Worm (Caenorhabditis elegans): ENCODE data around the gene F49C12.11.

F49C12.11 gene

DNA sequence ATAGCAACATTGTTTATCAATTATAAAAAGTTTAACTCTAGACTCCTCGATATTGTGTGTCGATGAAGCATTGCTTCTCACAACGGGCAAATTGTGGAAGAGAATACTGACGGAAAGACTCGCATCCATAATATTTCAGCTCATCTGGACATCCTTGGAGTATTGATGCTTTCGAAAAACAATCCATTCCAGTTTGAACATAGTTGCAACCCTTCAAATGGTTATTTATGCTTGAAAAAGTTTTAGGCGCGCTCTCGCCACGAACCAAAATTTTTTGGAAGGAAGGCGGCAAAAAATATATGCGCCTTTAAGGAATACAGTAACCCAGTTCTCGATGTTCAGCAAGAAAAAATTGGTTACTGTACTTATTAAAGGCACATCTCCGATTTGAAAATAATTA lies 3.3 kb downstream of the F49C12.11 start:
- peak; percentile 2 for TF ChIP-seq tbx-2 (tag; optimal IDR thresholded peaks at IDR 0.05)
- TF ChIP-seq fkh-10 (GFP tag; optimal IDR thresholded peaks at IDR 0.05), result no peak
- TF ChIP-seq ama-1 (optimal IDR thresholded peaks at IDR 0.05), result peak; percentile 58
- TF ChIP-seq elt-2 (tag; optimal IDR thresholded peaks at IDR 0.05), result peak; percentile 20
- peak; percentile 43 for TF ChIP-seq nhr-43 (tag; optimal IDR thresholded peaks at IDR 0.05; ENCODE audit: poor library complexity, severe bottlenecking)
- no peak for TF ChIP-seq lsy-12 (tag; optimal IDR thresholded peaks at IDR 0.05)
- TF ChIP-seq ceh-28 (tag; optimal IDR thresholded peaks at IDR 0.05), result no peak

DNA sequence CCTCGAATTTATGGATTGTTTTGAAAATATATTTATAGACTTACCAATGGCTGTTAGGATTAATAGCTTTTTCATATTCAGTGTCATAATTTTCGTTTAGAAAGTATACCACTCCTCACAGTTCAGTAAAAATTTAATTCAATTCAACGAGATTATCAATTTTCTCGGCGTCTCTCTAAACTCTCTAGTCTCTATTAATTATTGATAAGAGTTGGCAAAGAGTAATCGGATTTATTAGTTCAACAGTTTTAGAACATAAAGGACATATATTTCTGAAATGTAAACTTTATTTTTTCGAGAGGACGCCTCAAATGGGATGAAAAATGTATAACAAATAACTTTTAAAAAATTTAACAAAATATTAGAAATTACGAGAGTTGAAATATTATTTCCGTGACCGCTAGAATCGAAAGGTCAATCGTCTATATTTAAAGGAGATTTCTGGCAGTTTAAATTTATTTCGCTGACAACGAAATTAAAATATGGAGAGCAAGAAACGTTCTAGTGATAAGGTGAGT lies 4.9 kb downstream of the F49C12.11 start, which contains the start of the genes nspg-11 and F49C12.15:
TSS of gene nspg-11 (minus strand) at position 101 of the 518 bp plus-strand sequence.
TSS of gene F49C12.15 (plus strand) at position 468 of the 518 bp plus-strand sequence.
- peak; percentile 10 for TF ChIP-seq elt-2 (tag; optimal IDR thresholded peaks at IDR 0.05)
- no peak for TF ChIP-seq lin-39 (tag; optimal IDR thresholded peaks at IDR 0.05)

DNA sequence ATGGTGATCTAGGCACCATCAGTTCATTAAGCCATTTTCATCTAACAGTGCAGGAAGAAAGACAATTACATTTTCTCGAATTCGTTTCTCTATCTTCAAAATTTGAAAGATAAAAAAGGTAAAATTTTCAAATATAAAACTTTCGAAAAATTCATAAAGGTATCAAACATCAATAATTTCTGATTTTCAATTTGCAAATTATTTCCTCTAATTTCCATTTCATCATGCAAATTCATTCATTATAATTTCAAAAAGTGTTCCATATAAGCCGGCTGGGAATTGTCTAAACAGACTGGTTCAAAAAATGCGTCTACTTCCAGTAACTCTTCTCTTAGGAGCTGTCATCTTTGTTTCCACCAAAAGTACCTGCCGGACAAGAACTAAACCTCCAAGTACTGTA lies 8.5 kb downstream of the F49C12.11 start, which contains the start of gene clec-183:
TSS of gene clec-183 (plus strand) at position 301 of the 400 bp plus-strand sequence.
- TF ChIP-seq ztf-11 (tag; optimal IDR thresholded peaks at IDR 0.05), result no peak
- TF ChIP-seq fkh-10 (GFP tag; optimal IDR thresholded peaks at IDR 0.05), result no peak
- TF ChIP-seq egl-27 (tag; optimal IDR thresholded peaks at IDR 0.05), result no peak
- no peak for TF ChIP-seq R02D3.7 (tag; optimal IDR thresholded peaks at IDR 0.05)
- TF ChIP-seq mdl-1 (tag; optimal IDR thresholded peaks at IDR 0.05), result no peak
- TF ChIP-seq skn-1 (tag; optimal IDR thresholded peaks at IDR 0.05), result no peak
- TF ChIP-seq ceh-9 (tag; optimal IDR thresholded peaks at IDR 0.05), result no peak
- TF ChIP-seq nfya-1 (tag; optimal IDR thresholded peaks at IDR 0.05; ENCODE audit: insufficient read depth), result no peak
- TF ChIP-seq ceh-16 (tag; optimal IDR thresholded peaks at IDR 0.05), result no peak
- no peak for TF ChIP-seq elt-1 (tag; optimal IDR thresholded peaks at IDR 0.05)
- TF ChIP-seq ZK546.5 (tag; optimal IDR thresholded peaks at IDR 0.05), result no peak
- TF ChIP-seq egl-5 (tag; optimal IDR thresholded peaks at IDR 0.05), result no peak
- no peak for TF ChIP-seq aly-2 (tag; optimal IDR thresholded peaks at IDR 0.05)
- no peak for TF ChIP-seq nhr-11 (tag; optimal IDR thresholded peaks at IDR 0.05)
- TF ChIP-seq nhr-23 (tag; optimal IDR thresholded peaks at IDR 0.05), result no peak
- no peak for TF ChIP-seq unc-39 (tag; optimal IDR thresholded peaks at IDR 0.05)

DNA sequence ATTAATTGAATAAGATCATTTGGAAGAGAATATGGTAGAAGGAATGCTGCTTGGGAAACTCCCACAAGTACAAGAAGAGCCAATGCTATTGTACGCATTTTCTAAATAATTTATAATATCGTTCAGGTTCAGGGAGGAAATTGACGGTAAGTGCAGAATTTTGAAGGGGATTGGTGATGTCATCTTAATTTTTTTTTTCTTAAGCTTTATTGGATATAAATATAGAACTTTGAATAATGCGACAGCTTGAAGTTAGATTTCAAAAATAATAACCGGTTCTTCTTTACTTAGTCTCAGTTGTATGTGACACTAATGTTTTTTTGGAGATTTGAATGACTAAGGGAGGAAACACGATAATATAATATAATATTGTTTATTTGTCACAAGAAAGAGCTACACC lies 11.6 kb downstream of the F49C12.11 start, which contains the start of gene nspg-7.1:
TSS of gene nspg-7.1 (minus strand) at position 101 of the 400 bp plus-strand sequence.
- TF ChIP-seq pqm-1 (tag; optimal IDR thresholded peaks at IDR 0.05), result no peak
- no peak for TF ChIP-seq egl-27 (tag; optimal IDR thresholded peaks at IDR 0.05)
- TF ChIP-seq nfya-1 (tag; optimal IDR thresholded peaks at IDR 0.05; ENCODE audit: insufficient read depth), result no peak
- no peak for TF ChIP-seq fkh-2 (tag; optimal IDR thresholded peaks at IDR 0.05)
- TF ChIP-seq nhr-12 (tag; optimal IDR thresholded peaks at IDR 0.05), result no peak
- TF ChIP-seq snpc-4 (tag; optimal IDR thresholded peaks at IDR 0.05), result no peak
- no peak for TF ChIP-seq pha-4 (tag; optimal IDR thresholded peaks at IDR 0.05)
- TF ChIP-seq hmg-11 (tag; optimal IDR thresholded peaks at IDR 0.05), result no peak
- no peak for TF ChIP-seq ztf-11 (tag; optimal IDR thresholded peaks at IDR 0.05)
- TF ChIP-seq ztf-4 (tag; optimal IDR thresholded peaks at IDR 0.05), result no peak
- no peak for TF ChIP-seq nhr-25 (tag; optimal IDR thresholded peaks at IDR 0.05)

DNA sequence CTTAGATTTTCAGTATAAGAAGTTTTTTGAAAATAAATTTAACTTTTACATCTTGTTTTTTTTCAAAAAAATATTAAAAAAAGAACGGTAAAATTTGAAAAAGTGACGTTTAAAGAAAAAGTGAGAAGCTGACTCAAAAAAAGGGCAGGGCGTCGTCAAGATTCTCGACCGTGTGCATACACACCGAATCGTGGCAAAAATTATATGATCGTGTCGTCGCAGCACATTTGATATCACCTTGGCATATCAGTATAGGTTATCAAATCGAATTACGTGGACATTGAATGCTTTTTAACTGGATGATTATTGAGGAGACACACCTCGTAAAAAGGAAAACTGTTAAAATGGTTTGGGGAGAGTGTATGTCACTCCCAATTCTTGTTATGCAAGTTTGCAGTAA lies 13.8 kb downstream of the F49C12.11 start:
- TF ChIP-seq ztf-11 (tag; optimal IDR thresholded peaks at IDR 0.05) (no peak), elt-3 (tag; optimal IDR thresholded peaks at IDR 0.05) (no peak), ceh-9 (tag; optimal IDR thresholded peaks at IDR 0.05) (no peak), pqm-1 (tag; optimal IDR thresholded peaks at IDR 0.05) (peak; percentile 57), elt-2 (tag; optimal IDR thresholded peaks at IDR 0.05) (peak; percentile 93)

Data from whole organism, L3 larva.